Fruit fly (Drosophila melanogaster) whole organism, embryonic: ENCODE measurements around the gene CG43332.

Experiments
- Ada2b ChIP-seq: fragments of 200-800 bp; sonication (Bioruptor generic); IDR thresholded peaks from 2 replicates; pipeline ENCODE4 v1.3.6; 2022; ENCODE audit warnings: missing biosample characterization, missing genetic modification characterization
- Asciz ChIP-seq: fragments of 200-800 bp; sonication (Bioruptor generic); optimal IDR thresholded peaks from 2 replicates; lab custom pipeline; 2017; ENCODE audit warnings: missing biosample characterization, mild to moderate bottlenecking, missing genetic modification characterization, missing genetic modification reagents
- C15 ChIP-seq: fragments of 200-800 bp; sonication (Bioruptor generic); IDR thresholded peaks from 3 replicates; pipeline ENCODE4 v1.3.6; 2022; ENCODE audit warnings: missing biosample characterization, missing genetic modification characterization
- CG10267 ChIP-seq: fragments of 200-800 bp; sonication (Bioruptor generic); optimal IDR thresholded peaks from 2 replicates; lab custom pipeline; 2018; ENCODE audit warnings: missing biosample characterization, mild to moderate bottlenecking, missing genetic modification characterization, moderate library complexity
- CG10959 ChIP-seq: fragments of 200-800 bp; sonication (Bioruptor generic); IDR thresholded peaks from 2 replicates; pipeline ENCODE4 v1.3.6; 2022; ENCODE audit warnings: missing biosample characterization, missing genetic modification characterization
- CG11696 ChIP-seq: fragments of 200-800 bp; sonication (Bioruptor generic); IDR thresholded peaks from 2 replicates; pipeline ENCODE4 v1.3.6; 2022; ENCODE audit warnings: missing biosample characterization, missing genetic modification characterization
- CG12391 ChIP-seq: fragments of 200-800 bp; sonication (Bioruptor generic); optimal IDR thresholded peaks from 3 replicates; lab custom pipeline; 2018; ENCODE audit warnings: missing biosample characterization, mild to moderate bottlenecking, missing genetic modification characterization, moderate library complexity
- CG12659 ChIP-seq: fragments of 200-800 bp; sonication (Bioruptor generic); optimal IDR thresholded peaks from 3 replicates; lab custom pipeline; 2017; ENCODE audit warnings: mild to moderate bottlenecking, missing biosample characterization, missing genetic modification reagents, missing genetic modification characterization
- CG13424 ChIP-seq: fragments of 200-800 bp; sonication (Bioruptor generic); optimal IDR thresholded peaks from 2 replicates; lab custom pipeline; 2019; ENCODE audit warnings: missing biosample characterization, mild to moderate bottlenecking, missing genetic modification characterization, moderate library complexity
- CG15073 ChIP-seq: fragments of 200-800 bp; sonication (Bioruptor generic); optimal IDR thresholded peaks from 2 replicates; lab custom pipeline; 2016; ENCODE audit warnings: missing biosample characterization, missing genetic modification characterization
- CG15479 ChIP-seq: fragments of 200-800 bp; sonication (Bioruptor generic); optimal IDR thresholded peaks from 3 replicates; lab custom pipeline; 2019; ENCODE audit warnings: missing biosample characterization, mild to moderate bottlenecking, missing genetic modification characterization, moderate library complexity
- CG17186 ChIP-seq: fragments of 200-800 bp; sonication (Bioruptor generic); optimal IDR thresholded peaks from 3 replicates; lab custom pipeline; 2017; ENCODE audit warnings: missing biosample characterization, missing genetic modification reagents, missing genetic modification characterization
- CG17359 ChIP-seq: fragments of 200-800 bp; sonication (Bioruptor generic); optimal IDR thresholded peaks from 3 replicates; lab custom pipeline; 2018; ENCODE audit warnings: missing biosample characterization, mild to moderate bottlenecking, missing genetic modification characterization, moderate library complexity
- CG17361 ChIP-seq: fragments of 200-800 bp; sonication (Bioruptor generic); IDR thresholded peaks from 3 replicates; pipeline ENCODE4 v1.3.6; 2022; ENCODE audit warnings: missing biosample characterization, missing genetic modification characterization
- CG17912 ChIP-seq: fragments of 200-800 bp; sonication (Bioruptor generic); optimal IDR thresholded peaks from 2 replicates; lab custom pipeline; 2018; ENCODE audit warnings: missing biosample characterization, mild to moderate bottlenecking, missing genetic modification characterization
- CG2116 ChIP-seq: fragments of 200-800 bp; sonication (Bioruptor generic); optimal IDR thresholded peaks from 3 replicates; lab custom pipeline; 2018; ENCODE audit warnings: missing biosample characterization, mild to moderate bottlenecking, missing genetic modification characterization
- CG2202 ChIP-seq: fragments of 200-800 bp; sonication (Bioruptor generic); optimal IDR thresholded peaks from 2 replicates; lab custom pipeline; 2018; ENCODE audit warnings: missing biosample characterization, mild to moderate bottlenecking, missing genetic modification characterization
- CG2678 ChIP-seq: fragments of 200-800 bp; sonication (Bioruptor generic); optimal IDR thresholded peaks from 3 replicates; lab custom pipeline; 2019; ENCODE audit warnings: missing biosample characterization, mild to moderate bottlenecking, missing genetic modification characterization, moderate library complexity
- CG31441 ChIP-seq: fragments of 200-800 bp; sonication (Bioruptor generic); IDR thresholded peaks from 2 replicates; pipeline ENCODE4 v1.3.6; 2022; ENCODE audit warnings: missing biosample characterization, missing genetic modification characterization
- CG5180 ChIP-seq: fragments of 200-800 bp; sonication (Bioruptor generic); optimal IDR thresholded peaks from 3 replicates; lab custom pipeline; 2017; ENCODE audit warnings: missing biosample characterization, missing genetic modification characterization, mild to moderate bottlenecking, moderate library complexity, missing genetic modification reagents
- CG6791 ChIP-seq: fragments of 200-800 bp; sonication (Bioruptor generic); IDR thresholded peaks from 3 replicates; pipeline ENCODE4 v1.3.6; 2022; ENCODE audit warnings: missing biosample characterization, missing genetic modification characterization; ENCODE audit not compliant: partially characterized antibody
- CG7556 ChIP-seq: fragments of 200-800 bp; sonication (Bioruptor generic); optimal IDR thresholded peaks from 2 replicates; lab custom pipeline; 2017; ENCODE audit warnings: missing biosample characterization, mild to moderate bottlenecking, missing genetic modification characterization
- CG7839 ChIP-seq: fragments of 200-800 bp; sonication (Bioruptor generic); optimal IDR thresholded peaks from 3 replicates; lab custom pipeline; 2018; ENCODE audit warnings: missing biosample characterization, mild to moderate bottlenecking, missing genetic modification characterization, moderate library complexity
- D ChIP-seq, 2 experiments: fragments of 200-800 bp in 1 of 2; fragments of >200 bp in 1 of 2; sonication (Bioruptor generic) in 1 of 2; optimal IDR thresholded peaks; 2 replicates in 1 of 2; 3 replicates in 1 of 2; lab custom pipeline; 2017; ENCODE audit warnings: mild to moderate bottlenecking in 1 of 2, missing biosample characterization in 1 of 2, missing genetic modification characterization in 1 of 2, missing genetic modification reagents in 1 of 2
- Dip3 ChIP-seq: fragments of 200-800 bp; sonication (Bioruptor generic); optimal IDR thresholded peaks from 3 replicates; lab custom pipeline; 2016; ENCODE audit warnings: missing biosample characterization, missing genetic modification characterization
- Ets65A ChIP-seq: fragments of 200-800 bp; sonication (Bioruptor generic); peaks from one replicate; lab custom pipeline; 2016; ENCODE audit warnings: missing biosample characterization, missing genetic modification characterization
- Fer3 ChIP-seq: fragments of 200-800 bp; sonication (Bioruptor generic); optimal IDR thresholded peaks from 2 replicates; lab custom pipeline; 2018; ENCODE audit warnings: missing biosample characterization, mild to moderate bottlenecking, missing genetic modification characterization, moderate library complexity
- HmgZ ChIP-seq: fragments of 200-800 bp; sonication (Bioruptor generic); optimal IDR thresholded peaks from 2 replicates; lab custom pipeline; 2018; ENCODE audit warnings: missing biosample characterization, mild to moderate bottlenecking, missing genetic modification characterization
- Hr51 ChIP-seq, 2 experiments: fragments of 200-800 bp; sonication (Bioruptor generic); optimal IDR thresholded peaks; 2 replicates in 1 of 2; 3 replicates in 1 of 2; lab custom pipeline; 2016 to 2018; ENCODE audit warnings: missing biosample characterization in 2 of 2, missing genetic modification characterization in 2 of 2, mild to moderate bottlenecking in 1 of 2, moderate library complexity in 1 of 2
- Oli ChIP-seq: fragments of 200-800 bp; sonication (Bioruptor generic); optimal IDR thresholded peaks from 2 replicates; lab custom pipeline; 2018; ENCODE audit warnings: missing biosample characterization, mild to moderate bottlenecking, missing genetic modification characterization, moderate library complexity
- Pdp1 ChIP-seq, 2 experiments: fragments of 200-800 bp; sonication (Bioruptor generic); optimal IDR thresholded peaks; 3 replicates each; lab custom pipeline; 2016; ENCODE audit warnings: missing biosample characterization in 2 of 2, missing genetic modification characterization in 2 of 2, mild to moderate bottlenecking in 1 of 2, moderate library complexity in 1 of 2
- Sox100B ChIP-seq: fragments of 200-800 bp; sonication (Bioruptor generic); optimal IDR thresholded peaks from 3 replicates; lab custom pipeline; 2018; ENCODE audit warnings: missing biosample characterization, mild to moderate bottlenecking, missing genetic modification characterization
- Sox102F ChIP-seq: fragments of 200-800 bp; sonication (Bioruptor generic); optimal IDR thresholded peaks from 2 replicates; lab custom pipeline; 2018; ENCODE audit warnings: missing biosample characterization, mild to moderate bottlenecking, missing genetic modification characterization, moderate library complexity
- az2 ChIP-seq: fragments of 200-800 bp; sonication (Bioruptor generic); optimal IDR thresholded peaks from 3 replicates; lab custom pipeline; 2016; ENCODE audit warnings: missing biosample characterization, missing genetic modification characterization
- chif ChIP-seq, 2 experiments: fragments of 200-800 bp; sonication (Bioruptor generic); optimal IDR thresholded peaks; 3 replicates each; lab custom pipeline; 2016; ENCODE audit warnings: missing biosample characterization in 2 of 2, missing genetic modification characterization in 2 of 2
- danr ChIP-seq: fragments of 200-800 bp; sonication (Bioruptor generic); IDR thresholded peaks from 2 replicates; pipeline ENCODE4 v1.3.6; 2022; ENCODE audit warnings: missing biosample characterization, missing genetic modification characterization
- dmrt99B ChIP-seq: fragments of 200-800 bp; sonication (Bioruptor generic); optimal IDR thresholded peaks from 2 replicates; lab custom pipeline; 2018; ENCODE audit warnings: missing biosample characterization, mild to moderate bottlenecking, missing genetic modification characterization, moderate library complexity
- esg ChIP-seq: fragments of 200-800 bp; sonication (Bioruptor generic); conservative IDR thresholded peaks from 2 replicates; pipeline ENCODE4 v1.3.6; 2022; ENCODE audit warnings: missing biosample characterization, missing genetic modification characterization
- fd96Cb ChIP-seq: fragments of 200-800 bp; sonication (Bioruptor generic); optimal IDR thresholded peaks from 2 replicates; lab custom pipeline; 2018; ENCODE audit warnings: missing biosample characterization, mild to moderate bottlenecking, missing genetic modification characterization, moderate library complexity
- gsb-n ChIP-seq: fragments of 200-800 bp; sonication (Bioruptor generic); optimal IDR thresholded peaks from 3 replicates; lab custom pipeline; 2018; ENCODE audit warnings: missing biosample characterization, mild to moderate bottlenecking, missing genetic modification characterization
- kni ChIP-seq: fragments of 200-800 bp; sonication (Bioruptor generic); optimal IDR thresholded peaks from 3 replicates; lab custom pipeline; 2017; ENCODE audit warnings: mild to moderate bottlenecking, missing biosample characterization, missing genetic modification reagents, missing genetic modification characterization
- pfk ChIP-seq: fragments of 200-800 bp; sonication (Bioruptor generic); optimal IDR thresholded peaks from 2 replicates; lab custom pipeline; 2018; ENCODE audit warnings: missing biosample characterization, mild to moderate bottlenecking, missing genetic modification characterization, moderate library complexity
- sens ChIP-seq: fragments of 200-800 bp; sonication (Bioruptor generic); peaks from one replicate; lab custom pipeline; 2016; ENCODE audit warnings: missing biosample characterization, missing genetic modification characterization
- tgo ChIP-seq: fragments of 200-800 bp; sonication (Bioruptor generic); IDR thresholded peaks from 3 replicates; pipeline ENCODE4 v1.3.6; 2022; ENCODE audit warnings: missing biosample characterization, missing genetic modification characterization
- trem ChIP-seq: fragments of 200-800 bp; optimal IDR thresholded peaks from 3 replicates; lab custom pipeline; 2019; ENCODE audit warnings: missing biosample characterization, mild to moderate bottlenecking, missing genetic modification characterization, moderate library complexity
- unpg ChIP-seq: fragments of 200-800 bp; sonication (Bioruptor generic); optimal IDR thresholded peaks from 3 replicates; lab custom pipeline; 2018; ENCODE audit warnings: missing biosample characterization, mild to moderate bottlenecking, missing genetic modification characterization, moderate library complexity
- vvl ChIP-seq: fragments of 200-800 bp; sonication (Bioruptor generic); IDR thresholded peaks from 2 replicates; pipeline ENCODE4 v1.3.6; 2022; ENCODE audit warnings: missing biosample characterization, missing genetic modification characterization
- zfh2 ChIP-seq: fragments of 200-800 bp; sonication (Bioruptor generic); optimal IDR thresholded peaks from 2 replicates; lab custom pipeline; 2016; ENCODE audit warnings: missing biosample characterization, missing genetic modification characterization

CG43332 gene

dm6 chr2L:14163122-14163521, at the start of gene CG43332:
Gene CG43332 (minus strand): TSS chr2L:14163222.
- no peak for TF ChIP-seq Dip3 (GFP tag; lab: Kevin White, UChicago)
- no peak for TF ChIP-seq CG17361
- no peak for TF ChIP-seq zfh2
- TF ChIP-seq CG10959 (GFP tag; lab: Robert Waterston, UW): no peak
- TF ChIP-seq CG17912 (GFP tag; lab: Kevin White, UChicago): no peak
- no peak for TF ChIP-seq danr
- TF ChIP-seq CG15073 (GFP tag; lab: Kevin White, UChicago): no peak
- no peak for TF ChIP-seq CG7839 (tag; lab: Kevin White, UChicago)
- no peak for TF ChIP-seq Asciz (GFP tag; lab: Kevin White, UChicago)
- no peak for TF ChIP-seq CG11696
- no peak for TF ChIP-seq CG2678 (tag; lab: Kevin White, UChicago)
- TF ChIP-seq CG17186 (GFP tag; lab: Kevin White, UChicago): no peak
- TF ChIP-seq CG5180 (GFP tag; lab: Kevin White, UChicago): no peak
- TF ChIP-seq CG2116 (GFP tag; lab: Kevin White, UChicago): no peak
- no peak for TF ChIP-seq esg

- TF ChIP-seq trem (peak; percentile 15), sens (peak; percentile 84), Fer3 (tag; lab: Kevin White, UChicago) (no peak), CG17359 (tag; lab: Kevin White, UChicago) (peak; percentile 29), pfk (GFP tag; lab: Kevin White, UChicago) (no peak), fd96Cb (tag; lab: Kevin White, UChicago) (peak; percentile 41), Pdp1 (GFP tag; optimal IDR thresholded peaks at IDR 0.05; lab: Kevin White, UChicago) (peak in 1 of 2 experiments; percentile 0), CG15479 (GFP tag; lab: Kevin White, UChicago) (no peak), Asciz (GFP tag; lab: Kevin White, UChicago) (no peak), CG2678 (tag; lab: Kevin White, UChicago) (peak; percentile 44), CG12659 (peak; percentile 3), Sox102F (peak; percentile 41), gsb-n (tag; lab: Kevin White, UChicago) (peak; percentile 33), tgo (GFP tag; lab: Robert Waterston, UW) (no peak), CG10267 (tag; lab: Kevin White, UChicago) (peak; percentile 16), CG13424 (tag; lab: Kevin White, UChicago) (peak; percentile 20), unpg (GFP tag; lab: Kevin White, UChicago) (peak; percentile 41), Ada2b (0 out of 2 replicates have a peak, but pooled peaks have one; percentile 13), Sox100B (GFP tag; lab: Kevin White, UChicago) (peak; percentile 15), D (optimal IDR thresholded peaks at IDR 0.05; lab: Kevin White, UChicago) (no peak), D (GFP tag; optimal IDR thresholded peaks at IDR 0.05; lab: Kevin White, UChicago) (peak; percentile 9), CG6791 (GFP tag; lab: Robert Waterston, UW) (no peak), Oli (tag; lab: Kevin White, UChicago) (peak; percentile 51), dmrt99B (peak; percentile 47), chif (GFP tag; optimal IDR thresholded peaks at IDR 0.05; lab: Kevin White, UChicago) (peak; percentile 4 to 17), CG12391 (tag; lab: Kevin White, UChicago) (peak; percentile 31), CG7556 (GFP tag; lab: Kevin White, UChicago) (peak; percentile 22), CG2202 (tag; lab: Kevin White, UChicago) (peak; percentile 14), Ets65A (GFP tag; lab: Kevin White, UChicago) (peak; percentile 4), C15 (GFP tag; lab: Robert Waterston, UW) (no peak), kni (peak; percentile 44), HmgZ (tag; lab: Kevin White, UChicago) (no peak), Hr51 (GFP tag; optimal IDR thresholded peaks at IDR 0.05; lab: Kevin White, UChicago) (peak in 1 of 2 experiments; percentile 7), CG31441 (GFP tag; lab: Robert Waterston, UW) (peak; percentile 57), vvl (GFP tag; lab: Robert Waterston, UW) (peak; percentile 46; the same call in 1 of the 2 replicates), az2 (GFP tag; lab: Kevin White, UChicago) (peak; percentile 10)
Measured at dm6 chr2L:14212686-14213085, 49.7 kb upstream of the CG43332 start.
